Worm (Caenorhabditis elegans): ENCODE data around the gene Y38E10A.1.

DNA sequence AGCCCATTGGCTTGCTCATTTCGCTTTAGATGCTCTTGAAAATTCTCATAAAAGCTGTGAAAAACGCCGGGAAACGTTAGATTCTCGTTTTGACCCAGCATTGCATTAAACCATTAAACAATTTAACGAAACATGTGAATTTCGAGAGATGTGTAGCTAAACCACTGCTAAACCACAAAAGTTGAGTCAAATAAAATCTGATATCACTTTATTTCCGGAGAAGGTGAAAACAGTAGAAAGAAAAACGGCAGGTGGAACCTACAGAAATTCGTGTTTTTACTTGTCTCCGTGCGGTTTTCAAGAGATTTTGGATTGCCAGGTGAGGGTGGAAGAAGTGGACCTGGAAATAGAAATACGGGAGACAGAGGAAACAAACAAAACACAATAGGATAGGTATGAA lies 25.9 kb downstream of the Y38E10A.1 start, which contains the start of gene F49C5.9:
- TF ChIP-seq snpc-4 (tag; optimal IDR thresholded peaks at IDR 0.05) (no peak), ztf-11 (tag; optimal IDR thresholded peaks at IDR 0.05) (no peak)

Data from whole organism, mixed stage, embryonic.